Worm (Caenorhabditis elegans) whole organism, late embryonic: ENCODE data around the gene tftc-1.

Experiments used
- ama-1 ChIP-seq: fragments of 150-350 bp; optimal IDR thresholded peaks from 2 replicates; lab custom pipeline; 2014
- fkh-10 ChIP-seq: fragments of 150-350 bp; optimal IDR thresholded peaks from 2 replicates; lab custom pipeline; 2014; ENCODE audit warnings: missing biosample characterization, missing genetic modification reagents, missing genetic modification characterization
- mec-3 ChIP-seq: sonication (generic microtip); optimal IDR thresholded peaks from 2 replicates; lab custom pipeline; 2016; ENCODE audit warnings: borderline replicate concordance, missing genetic modification characterization, missing compliant biosample characterization
- nhr-11 ChIP-seq: fragments of 150-350 bp; optimal IDR thresholded peaks from 2 replicates; lab custom pipeline; 2014; ENCODE audit warnings: missing biosample characterization, missing genetic modification characterization
- odd-2 ChIP-seq: sonication (generic microtip); optimal IDR thresholded peaks from 2 replicates; lab custom pipeline; 2017; ENCODE audit warnings: antibody characterized with exemption, mild to moderate bottlenecking, missing genetic modification characterization, missing compliant biosample characterization
- pag-3 ChIP-seq: sonication (generic microtip); optimal IDR thresholded peaks from 2 replicates; lab custom pipeline; 2016; ENCODE audit warnings: missing compliant biosample characterization, missing genetic modification characterization, borderline replicate concordance
- pha-4 ChIP-seq: fragments of 150-350 bp; optimal IDR thresholded peaks from 2 replicates; lab custom pipeline; 2018; ENCODE audit warnings: missing biosample characterization, missing genetic modification reagents, missing genetic modification characterization
- pqm-1 ChIP-seq: sonication (generic microtip); optimal IDR thresholded peaks from 2 replicates; lab custom pipeline; 2016; ENCODE audit warnings: missing genetic modification characterization, missing compliant biosample characterization
- rnt-1 ChIP-seq: sonication (generic microtip); optimal IDR thresholded peaks from 2 replicates; lab custom pipeline; 2016; ENCODE audit warnings: missing genetic modification characterization, missing compliant biosample characterization
- sox-2 ChIP-seq: fragments of 200-800 bp; sonication (Bioruptor generic); IDR thresholded peaks from 2 replicates; pipeline ENCODE4 v1.3.6; 2022; ENCODE audit warnings: missing genetic modification reagents, missing genetic modification characterization, missing compliant biosample characterization
- sox-4 ChIP-seq: sonication (generic microtip); optimal IDR thresholded peaks from 2 replicates; lab custom pipeline; 2017; ENCODE audit warnings: mild to moderate bottlenecking, missing genetic modification characterization, inconsistent platforms, missing compliant biosample characterization

DNA sequence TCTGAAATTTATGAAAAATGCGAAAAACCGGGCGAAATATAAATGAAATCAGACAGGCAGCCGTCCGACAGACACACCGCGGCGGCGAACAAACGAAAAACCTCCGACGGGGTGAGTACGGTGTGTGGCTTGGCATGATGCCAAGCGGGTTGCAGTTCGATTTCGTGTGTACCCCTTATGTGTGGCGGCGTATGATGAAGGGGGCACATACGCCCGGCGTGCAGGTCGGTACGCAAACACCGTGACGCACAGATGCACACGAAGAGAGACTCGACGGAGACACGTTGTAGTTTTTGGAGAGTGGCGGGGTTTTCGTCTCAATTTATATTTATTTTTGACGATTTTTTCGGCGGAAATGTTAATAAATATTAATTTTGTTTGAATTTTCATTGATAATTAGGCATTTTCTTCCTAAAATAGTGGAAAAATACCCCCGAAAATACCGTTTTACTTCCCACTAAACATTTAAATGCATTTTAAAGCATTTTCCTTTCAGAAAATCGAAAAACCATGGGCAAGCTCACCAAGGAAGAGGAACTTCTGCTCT lies 40.0 kb downstream of the tftc-1 start, which contains the start of gene trap-3:
- TF ChIP-seq mec-3 (tag; lab: Kevin White, UChicago): no peak
- TF ChIP-seq nhr-11 (tag; lab: Kevin White, UChicago): no peak
- TF ChIP-seq fkh-10 (GFP tag; lab: Kevin White, UChicago): no peak
- TF ChIP-seq ama-1 (lab: Kevin White, UChicago): no peak
- peak; percentile 99 for TF ChIP-seq rnt-1
- no peak for TF ChIP-seq sox-2 (GFP tag; lab: Robert Waterston, UW)
- TF ChIP-seq odd-2 (tag; lab: Kevin White, UChicago): no peak
- TF ChIP-seq pqm-1 (tag; lab: Kevin White, UChicago): peak; percentile 74
- TF ChIP-seq sox-4: no peak
- no peak for TF ChIP-seq pag-3 (tag; lab: Kevin White, UChicago)
- TF ChIP-seq pha-4 (tag; lab: Kevin White, UChicago): no peak
